Fruit fly (Drosophila melanogaster): ENCODE results near the gene CG10147.

The CG10147 gene

DNA sequence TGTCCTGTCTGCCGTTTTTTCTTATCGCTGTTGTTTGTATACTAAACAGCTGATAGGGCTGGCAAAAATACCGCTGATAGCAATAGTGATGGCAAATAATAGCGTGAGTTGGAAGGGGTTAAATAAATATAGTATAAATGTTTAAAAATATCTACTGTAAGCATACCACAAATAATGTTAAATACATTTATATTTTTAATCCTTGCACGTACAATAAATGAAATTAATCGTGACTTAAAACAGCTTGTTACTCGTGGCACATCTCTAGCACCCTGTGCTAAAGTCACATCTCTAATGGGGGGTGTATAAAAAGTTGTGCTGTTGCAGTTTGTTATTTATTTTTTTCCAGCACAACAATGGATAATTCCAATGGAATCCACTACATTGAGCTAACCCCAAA is at the start of gene CG10147, which contains the start of gene Bulli:
TSS of gene CG10147 (minus strand) at position 20 of the 400 bp plus-strand sequence.
TSS of gene Bulli (plus strand) at position 277 of the 400 bp plus-strand sequence.
- TF ChIP-seq Dif (GFP tag; optimal IDR thresholded peaks at IDR 0.05; ENCODE audit: partially characterized antibody) (no peak), OdsH (GFP tag; optimal IDR thresholded peaks at IDR 0.05) (peak; percentile 96), Sp1 (GFP tag; optimal IDR thresholded peaks at IDR 0.05) (peak; percentile 94), sv (GFP tag; optimal IDR thresholded peaks at IDR 0.05) (peak; percentile 99), foxo (GFP tag; optimal IDR thresholded peaks at IDR 0.05) (peak; percentile 65 to 96), sage (GFP tag; optimal IDR thresholded peaks at IDR 0.05) (peak; percentile 94), Myc (optimal IDR thresholded peaks at IDR 0.05) (no peak), HLH106 (tag; optimal IDR thresholded peaks at IDR 0.05) (peak; percentile 98), Hr78 (GFP tag; optimal IDR thresholded peaks at IDR 0.05) (no peak), GATAd (GFP tag; optimal IDR thresholded peaks at IDR 0.05) (peak; percentile 93), Rel (GFP tag; optimal IDR thresholded peaks at IDR 0.05) (no peak), Rel (tag; optimal IDR thresholded peaks at IDR 0.05) (peak; percentile 82), Abd-B (GFP tag; optimal IDR thresholded peaks at IDR 0.05) (no peak), h (GFP tag; optimal IDR thresholded peaks at IDR 0.05) (peak; percentile 98), dsf (GFP tag; optimal IDR thresholded peaks at IDR 0.05; ENCODE audit: borderline replicate concordance) (peak; percentile 96), Mio (GFP tag; optimal IDR thresholded peaks at IDR 0.05) (peak; percentile 61), N (GFP tag; optimal IDR thresholded peaks at IDR 0.05) (no peak), dmrt93B (GFP tag; optimal IDR thresholded peaks at IDR 0.05) (peak; percentile 97), Vsx2 (GFP tag; optimal IDR thresholded peaks at IDR 0.05; ENCODE audit: partially characterized antibody) (no peak), jim (GFP tag; optimal IDR thresholded peaks at IDR 0.05) (peak; percentile 67), lola (GFP tag; optimal IDR thresholded peaks at IDR 0.05) (no peak), Hr83 (GFP tag; optimal IDR thresholded peaks at IDR 0.05; ENCODE audit: poor library complexity, severe bottlenecking) (peak; percentile 89), Jra (GFP tag; optimal IDR thresholded peaks at IDR 0.05) (peak; percentile 92), CG9705 (GFP tag; optimal IDR thresholded peaks at IDR 0.05) (peak; percentile 93), pan (optimal IDR thresholded peaks at IDR 0.05) (no peak), psq (GFP tag; optimal IDR thresholded peaks at IDR 0.05) (peak; percentile 95), usp (GFP tag; optimal IDR thresholded peaks at IDR 0.05) (no peak), woc (GFP tag; optimal IDR thresholded peaks at IDR 0.05) (peak; percentile 94), rgr (GFP tag; optimal IDR thresholded peaks at IDR 0.05) (peak; percentile 98), CrebA (GFP tag; optimal IDR thresholded peaks at IDR 0.05; ENCODE audit: borderline replicate concordance) (no peak), ey (GFP tag; optimal IDR thresholded peaks at IDR 0.05) (peak; percentile 94), tai (GFP tag; optimal IDR thresholded peaks at IDR 0.05) (no peak), fru (GFP tag; optimal IDR thresholded peaks at IDR 0.05) (peak; percentile 91), brk (GFP tag; optimal IDR thresholded peaks at IDR 0.05) (peak; percentile 97), Dfd (GFP tag; optimal IDR thresholded peaks at IDR 0.05) (no peak), Hnf4 (GFP tag; optimal IDR thresholded peaks at IDR 0.05) (peak; percentile 96), CG32264 (GFP tag; optimal IDR thresholded peaks at IDR 0.05) (peak; percentile 82), br (GFP tag; optimal IDR thresholded peaks at IDR 0.05) (peak; percentile 93), dl (GFP tag; optimal IDR thresholded peaks at IDR 0.05; ENCODE audit: insufficient read depth in 1 of 2, partially characterized antibody in 2 of 2) (no peak)

DNA sequence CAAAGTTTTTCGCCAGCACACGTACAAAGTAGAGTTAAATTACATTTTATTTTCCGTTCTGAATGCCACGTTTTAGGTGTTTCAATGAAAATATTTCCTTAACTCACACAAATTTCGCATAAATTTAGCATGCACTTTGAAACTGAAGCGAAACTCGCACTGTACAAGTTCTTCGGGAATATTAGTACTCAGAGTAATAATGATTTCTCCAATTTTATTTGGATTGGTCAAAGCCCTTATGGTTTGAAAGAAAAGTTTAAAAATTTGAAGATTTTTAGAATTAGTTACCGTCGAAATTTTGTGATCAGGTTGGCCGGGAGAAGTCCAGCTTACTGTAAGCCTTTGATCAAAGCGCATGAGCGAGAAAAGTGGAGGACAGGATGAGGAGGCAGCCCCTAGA is 42.2 kb upstream of the CG10147 start, which contains the start of gene betaTub65B:
TSS of gene betaTub65B (plus strand) at position 301 of the 400 bp plus-strand sequence.
- no peak for TF ChIP-seq woc (GFP tag; optimal IDR thresholded peaks at IDR 0.05)
- no peak for TF ChIP-seq Dfd (GFP tag; optimal IDR thresholded peaks at IDR 0.05)
- no peak for TF ChIP-seq tai (GFP tag; optimal IDR thresholded peaks at IDR 0.05)
- no peak for TF ChIP-seq Jra (GFP tag; optimal IDR thresholded peaks at IDR 0.05)
- no peak for TF ChIP-seq br (GFP tag; optimal IDR thresholded peaks at IDR 0.05)
- no peak for TF ChIP-seq h (GFP tag; optimal IDR thresholded peaks at IDR 0.05)

DNA sequence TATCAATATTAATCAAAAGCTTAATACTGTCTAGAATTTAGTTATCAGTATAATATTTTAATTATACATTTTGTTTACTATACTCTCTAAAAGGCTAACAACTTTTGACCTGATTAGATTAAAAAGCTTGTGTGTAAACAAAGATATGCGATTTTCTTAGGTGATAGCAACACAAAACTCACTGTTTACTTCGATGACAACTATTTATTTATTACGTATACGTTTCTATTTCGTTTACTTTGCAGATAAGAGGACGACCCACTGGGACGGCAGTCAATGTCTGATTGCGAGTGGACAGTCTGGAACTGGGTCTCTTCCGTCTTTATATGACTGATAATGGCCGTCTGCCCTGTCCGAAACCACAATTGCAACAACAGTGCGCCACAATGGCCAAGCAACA is 34.6 kb upstream of the CG10147 start:
- TF ChIP-seq usp (GFP tag; optimal IDR thresholded peaks at IDR 0.05): no peak
- no peak for TF ChIP-seq Jra (GFP tag; optimal IDR thresholded peaks at IDR 0.05)
- TF ChIP-seq rgr (GFP tag; optimal IDR thresholded peaks at IDR 0.05): peak; percentile 18
